Fruit fly (Drosophila melanogaster) whole organism, embryonic: ENCODE data around the gene Rpp14a.
A peak's percentile ranks its signal among the peaks of the same experiment; 100 is the strongest.

Experiments used
- ATbp ChIP-seq: fragments of 200-800 bp; sonication (Bioruptor generic); optimal IDR thresholded peaks from 2 replicates; lab custom pipeline; 2017; ENCODE audit warnings: missing biosample characterization, mild to moderate bottlenecking, missing genetic modification characterization, missing genetic modification reagents
- Bgb ChIP-seq: fragments of 200-800 bp; sonication (Bioruptor generic); IDR thresholded peaks from 2 replicates; pipeline ENCODE4 v1.3.6; 2022; ENCODE audit warnings: missing biosample characterization, missing genetic modification characterization; ENCODE audit not compliant: partially characterized antibody
- CG10462 ChIP-seq: fragments of 200-800 bp; sonication (Bioruptor generic); optimal IDR thresholded peaks from 2 replicates; lab custom pipeline; 2016; ENCODE audit warnings: missing biosample characterization, missing genetic modification characterization
- CG10565 ChIP-seq: fragments of 200-800 bp; sonication (Bioruptor generic); optimal IDR thresholded peaks from 3 replicates; lab custom pipeline; 2016; ENCODE audit warnings: missing biosample characterization, mild to moderate bottlenecking, missing genetic modification characterization
- CG10654 ChIP-seq: fragments of 200-800 bp; sonication (Bioruptor generic); optimal IDR thresholded peaks from 2 replicates; lab custom pipeline; 2016; ENCODE audit warnings: missing biosample characterization, missing genetic modification characterization
- CG10979 ChIP-seq: fragments of 200-800 bp; sonication (Bioruptor generic); optimal IDR thresholded peaks from 2 replicates; lab custom pipeline; 2018; ENCODE audit warnings: missing biosample characterization, mild to moderate bottlenecking, missing genetic modification characterization, moderate library complexity
- CG13123 ChIP-seq: fragments of 200-800 bp; sonication (Bioruptor generic); optimal IDR thresholded peaks from 2 replicates; lab custom pipeline; 2016; ENCODE audit warnings: missing biosample characterization, missing genetic modification characterization
- CG15011 ChIP-seq: fragments of 200-800 bp; sonication (Bioruptor generic); optimal IDR thresholded peaks from 3 replicates; lab custom pipeline; 2018; ENCODE audit warnings: missing biosample characterization, mild to moderate bottlenecking, missing genetic modification characterization
- CG1832 ChIP-seq: fragments of 200-800 bp; sonication (Bioruptor generic); optimal IDR thresholded peaks from 2 replicates; lab custom pipeline; 2017; ENCODE audit warnings: missing biosample characterization, mild to moderate bottlenecking, missing genetic modification characterization, inconsistent platforms
- CG2678 ChIP-seq: fragments of 200-800 bp; sonication (Bioruptor generic); optimal IDR thresholded peaks from 3 replicates; lab custom pipeline; 2019; ENCODE audit warnings: missing biosample characterization, mild to moderate bottlenecking, missing genetic modification characterization, moderate library complexity
- CG2712 ChIP-seq: fragments of 200-800 bp; optimal IDR thresholded peaks from 3 replicates; lab custom pipeline; 2019; ENCODE audit warnings: missing biosample characterization, mild to moderate bottlenecking, missing genetic modification characterization, moderate library complexity
- CG34422 ChIP-seq: fragments of 200-800 bp; sonication (Bioruptor generic); IDR thresholded peaks from 3 replicates; pipeline ENCODE4 v1.3.6; 2022; ENCODE audit warnings: missing biosample characterization, missing genetic modification characterization
- CG42726 ChIP-seq: fragments of 200-800 bp; sonication (Bioruptor generic); IDR thresholded peaks from 2 replicates; pipeline ENCODE4 v1.3.6; 2022; ENCODE audit warnings: missing biosample characterization, missing genetic modification characterization; ENCODE audit not compliant: partially characterized antibody
- CG4404 ChIP-seq: fragments of 200-800 bp; sonication (Bioruptor generic); IDR thresholded peaks from 2 replicates; pipeline ENCODE4 v1.3.6; 2022; ENCODE audit warnings: missing biosample characterization, missing genetic modification characterization
- CG4617 ChIP-seq: fragments of 200-800 bp; sonication (Bioruptor generic); optimal IDR thresholded peaks from 3 replicates; lab custom pipeline; 2016; ENCODE audit warnings: missing biosample characterization, missing genetic modification characterization, borderline replicate concordance
- CG7786 ChIP-seq: fragments of 200-800 bp; sonication (Bioruptor generic); optimal IDR thresholded peaks from 2 replicates; lab custom pipeline; 2016; ENCODE audit warnings: missing biosample characterization, missing genetic modification characterization
- CG9215 ChIP-seq: fragments of 200-800 bp; sonication (Bioruptor generic); IDR thresholded peaks from 2 replicates; pipeline ENCODE4 v1.3.6; 2022; ENCODE audit warnings: missing biosample characterization, missing genetic modification characterization
- Eip74EF ChIP-seq, 2 experiments: fragments of 200-800 bp in 1 of 2; fragments of >200 bp in 1 of 2; sonication (Bioruptor generic) in 1 of 2; optimal IDR thresholded peaks; 2 replicates each; lab custom pipeline; 2017 to 2019; ENCODE audit warnings: missing biosample characterization in 2 of 2, missing genetic modification characterization in 2 of 2, mild to moderate bottlenecking in 1 of 2, moderate library complexity in 1 of 2
- Hr3 ChIP-seq: fragments of 200-800 bp; sonication (Bioruptor generic); optimal IDR thresholded peaks from 3 replicates; lab custom pipeline; 2016; ENCODE audit warnings: missing biosample characterization, missing genetic modification characterization
- Kr ChIP-seq: fragments of 200-800 bp; sonication (Bioruptor generic); optimal IDR thresholded peaks from 2 replicates; lab custom pipeline; 2017; ENCODE audit warnings: missing biosample characterization, mild to moderate bottlenecking, missing genetic modification characterization
- Lim3 ChIP-seq: fragments of 200-800 bp; sonication (Bioruptor generic); IDR thresholded peaks from 2 replicates; pipeline ENCODE4 v1.3.6; 2022; ENCODE audit warnings: missing biosample characterization, missing genetic modification characterization
- Meics ChIP-seq: fragments of 200-800 bp; sonication (Bioruptor generic); optimal IDR thresholded peaks from 2 replicates; lab custom pipeline; 2017; ENCODE audit warnings: missing biosample characterization, mild to moderate bottlenecking, missing genetic modification characterization
- Mes4 ChIP-seq: fragments of 200-800 bp; sonication (Bioruptor generic); optimal IDR thresholded peaks from 2 replicates; lab custom pipeline; 2016; ENCODE audit warnings: missing biosample characterization, missing genetic modification characterization
- Mrtf ChIP-seq: fragments of 200-800 bp; sonication (Bioruptor generic); IDR thresholded peaks from 3 replicates; pipeline ENCODE4 v1.3.6; 2022; ENCODE audit warnings: missing biosample characterization, missing genetic modification characterization
- Nf-YA ChIP-seq: fragments of 200-800 bp; sonication (Bioruptor generic); IDR thresholded peaks from 2 replicates; pipeline ENCODE4 v1.3.6; 2022; ENCODE audit warnings: missing biosample characterization, missing genetic modification characterization
- Ravus ChIP-seq: fragments of 200-800 bp; sonication (Bioruptor generic); IDR thresholded peaks from 2 replicates; pipeline ENCODE4 v1.3.6; 2022; ENCODE audit warnings: missing biosample characterization, missing genetic modification characterization
- Ssrp ChIP-seq: fragments of 200-800 bp; sonication (Bioruptor generic); optimal IDR thresholded peaks from 2 replicates; lab custom pipeline; 2018; ENCODE audit warnings: missing biosample characterization, mild to moderate bottlenecking, missing genetic modification characterization, moderate library complexity
- YL-1 ChIP-seq: fragments of 200-800 bp; sonication (Bioruptor generic); optimal IDR thresholded peaks from 3 replicates; lab custom pipeline; 2017; ENCODE audit warnings: missing biosample characterization, mild to moderate bottlenecking, missing genetic modification characterization
- ci ChIP-seq: fragments of 200-800 bp; sonication (Bioruptor generic); IDR thresholded peaks from 3 replicates; pipeline ENCODE4 v1.3.6; 2022; ENCODE audit warnings: missing biosample characterization, missing genetic modification characterization
- dm ChIP-seq: fragments of 200-800 bp; sonication (Bioruptor generic); optimal IDR thresholded peaks from 3 replicates; lab custom pipeline; 2016; ENCODE audit warnings: missing biosample characterization, missing genetic modification characterization
- dysf ChIP-seq: fragments of 200-800 bp; sonication (Bioruptor generic); IDR thresholded peaks from 3 replicates; pipeline ENCODE4 v1.3.6; 2022; ENCODE audit warnings: missing biosample characterization, missing genetic modification characterization
- en ChIP-seq: fragments of 200-800 bp; sonication (Bioruptor generic); optimal IDR thresholded peaks from 2 replicates; lab custom pipeline; 2016; ENCODE audit warnings: missing biosample characterization, missing genetic modification characterization
- eyg ChIP-seq: fragments of 200-800 bp; sonication (Bioruptor generic); optimal IDR thresholded peaks from 3 replicates; lab custom pipeline; 2016; ENCODE audit warnings: missing biosample characterization, missing genetic modification characterization
- gcm ChIP-seq: fragments of 200-800 bp; sonication (Bioruptor generic); optimal IDR thresholded peaks from 2 replicates; lab custom pipeline; 2019; ENCODE audit warnings: missing biosample characterization, mild to moderate bottlenecking, missing genetic modification characterization, moderate library complexity
- gt ChIP-seq: fragments of 200-800 bp; sonication (Bioruptor generic); IDR thresholded peaks from 2 replicates; pipeline ENCODE4 v1.3.6; 2022; ENCODE audit warnings: missing biosample characterization, missing genetic modification characterization
- ham ChIP-seq: fragments of 200-800 bp; sonication (Bioruptor generic); IDR thresholded peaks from 2 replicates; pipeline ENCODE4 v1.3.6; 2022; ENCODE audit warnings: missing biosample characterization, missing genetic modification characterization
- hth ChIP-seq: fragments of >200 bp; optimal IDR thresholded peaks from 2 replicates; lab custom pipeline; 2017; ENCODE audit warnings: inconsistent platforms
- insv ChIP-seq, 2 experiments: fragments of 200-800 bp; sonication (Bioruptor generic); optimal IDR thresholded peaks; 3 replicates each; lab custom pipeline; 2016 to 2018; ENCODE audit warnings: missing biosample characterization in 2 of 2, missing genetic modification characterization in 2 of 2
- jumu ChIP-seq: fragments of 200-800 bp; sonication (Bioruptor generic); optimal IDR thresholded peaks from 3 replicates; lab custom pipeline; 2016; ENCODE audit warnings: missing biosample characterization, missing genetic modification characterization
- klu ChIP-seq: fragments of 200-800 bp; sonication (Bioruptor generic); IDR thresholded peaks from 2 replicates; pipeline ENCODE4 v1.3.6; 2022; ENCODE audit warnings: missing biosample characterization, missing genetic modification characterization
- lmd ChIP-seq: fragments of 200-800 bp; sonication (Bioruptor generic); IDR thresholded peaks from 2 replicates; pipeline ENCODE4 v1.3.6; 2022; ENCODE audit warnings: missing biosample characterization, missing genetic modification characterization
- lola ChIP-seq, 3 experiments: fragments of >200 bp in 2 of 3; fragments of 200-800 bp in 1 of 3; sonication (Bioruptor generic) in 1 of 3; optimal IDR thresholded peaks; 2 replicates each; lab custom pipeline; 2017 to 2019; ENCODE audit warnings: missing biosample characterization in 3 of 3, missing genetic modification characterization in 3 of 3, mild to moderate bottlenecking in 1 of 3, moderate library complexity in 1 of 3
- nom ChIP-seq: fragments of 200-800 bp; sonication (Bioruptor generic); optimal IDR thresholded peaks from 2 replicates; lab custom pipeline; 2017; ENCODE audit warnings: missing biosample characterization, missing genetic modification characterization, mild to moderate bottlenecking, moderate library complexity, missing genetic modification reagents
- org-1 ChIP-seq: fragments of 200-800 bp; sonication (Bioruptor generic); optimal IDR thresholded peaks from 2 replicates; lab custom pipeline; 2017; ENCODE audit warnings: missing biosample characterization, missing genetic modification characterization
- otp ChIP-seq: fragments of 200-800 bp; sonication (Bioruptor generic); IDR thresholded peaks from 3 replicates; pipeline ENCODE4, ENCODE4 v1.3.6; 2022; ENCODE audit warnings: missing biosample characterization, missing genetic modification characterization
- sc ChIP-seq, 3 experiments: fragments of >200 bp in 2 of 3; fragments of 200-800 bp in 1 of 3; sonication (Bioruptor generic) in 1 of 3; optimal IDR thresholded peaks; 2 replicates in 2 of 3; 3 replicates in 1 of 3; lab custom pipeline; 2017; ENCODE audit warnings: mild to moderate bottlenecking in 1 of 3, missing biosample characterization in 1 of 3, missing genetic modification characterization in 1 of 3, missing genetic modification reagents in 1 of 3
- sima ChIP-seq: fragments of 200-800 bp; sonication (Bioruptor generic); optimal IDR thresholded peaks from 2 replicates; lab custom pipeline; 2016; ENCODE audit warnings: missing biosample characterization, missing genetic modification characterization
- yki ChIP-seq: fragments of >200 bp; optimal IDR thresholded peaks from 3 replicates; lab custom pipeline; 2018

The Rpp14a gene

DNA sequence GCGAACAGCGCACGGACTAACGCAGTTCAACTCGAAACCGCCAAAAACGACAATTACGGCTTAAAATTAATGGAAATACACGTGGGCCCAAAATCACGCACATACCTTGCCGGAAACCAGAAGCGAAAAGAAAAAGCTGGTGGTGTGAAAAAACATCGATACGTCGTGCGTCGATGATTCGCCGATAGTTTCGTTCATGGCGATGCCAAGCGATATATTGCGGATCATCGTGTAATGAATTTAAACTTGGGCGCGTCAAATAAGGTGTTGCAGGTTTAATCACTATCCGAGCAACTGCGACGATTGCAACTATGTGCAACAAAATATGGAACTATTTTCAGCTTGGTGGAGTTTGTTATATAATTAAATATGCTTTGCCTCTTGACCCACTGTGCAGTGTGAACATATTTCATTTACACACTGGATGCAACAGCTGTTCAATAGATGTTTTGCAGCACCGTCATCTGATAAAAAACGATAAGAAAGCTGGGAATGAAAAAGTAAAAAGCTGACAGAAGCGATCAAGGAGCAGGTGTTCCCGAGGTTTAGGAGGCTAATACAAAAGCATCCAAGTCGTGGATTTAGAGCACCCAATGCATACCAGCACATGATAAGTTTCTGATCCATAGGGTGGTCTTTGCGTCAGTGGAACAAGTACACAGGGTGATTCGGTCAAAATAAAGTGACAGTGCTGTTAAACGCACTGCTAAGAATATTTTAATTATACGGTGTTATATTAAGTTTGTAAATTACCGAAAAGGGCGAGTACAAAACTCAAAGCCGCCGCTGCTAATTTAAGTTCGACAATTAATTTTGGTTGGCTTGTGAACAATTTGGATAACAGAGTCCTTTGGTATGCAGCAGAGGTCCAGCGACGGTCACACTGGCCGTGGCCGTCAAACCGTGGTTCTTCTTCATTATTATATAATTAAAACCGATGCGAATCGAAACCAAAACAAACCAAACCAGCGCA, 10.3 kb upstream of the Rpp14a start, which contains the start of the genes RpL32 and CG7943 (continued):
- TF ChIP-seq lola (GFP tag; optimal IDR thresholded peaks at IDR 0.05; lab: Kevin White, UChicago) (peak in 1 of 3 experiments; percentile 70), CG10462 (peak; percentile 56), Nf-YA (GFP tag; lab: Robert Waterston, UW) (peak; percentile 86), Ssrp (tag; lab: Kevin White, UChicago) (peak; percentile 82), sc (optimal IDR thresholded peaks at IDR 0.05; lab: Kevin White, UChicago) (no peak), sc (GFP tag; optimal IDR thresholded peaks at IDR 0.05; lab: Kevin White, UChicago) (peak; percentile 75), CG7786 (GFP tag; lab: Kevin White, UChicago) (peak; percentile 90), ci (peak; percentile 97), Mrtf (GFP tag; lab: Robert Waterston, UW) (peak; percentile 85), CG10979 (tag; lab: Kevin White, UChicago) (peak; percentile 88), en (GFP tag; lab: Kevin White, UChicago) (peak; percentile 90), CG34422 (peak; percentile 97), CG4617 (GFP tag; lab: Kevin White, UChicago) (peak; percentile 66), Kr (GFP tag; lab: Kevin White, UChicago) (peak; percentile 20), YL-1 (GFP tag; lab: Kevin White, UChicago) (peak; percentile 96), Lim3 (peak; percentile 83), Eip74EF (GFP tag; optimal IDR thresholded peaks at IDR 0.05; lab: Kevin White, UChicago) (peak in 1 of 2 experiments; percentile 65), hth (no peak), dysf (GFP tag; lab: Robert Waterston, UW) (peak; percentile 96), Hr3 (peak; percentile 89), dm (GFP tag; lab: Kevin White, UChicago) (peak; percentile 97), gcm (GFP tag; lab: Kevin White, UChicago) (peak; percentile 88), CG42726 (peak; percentile 100), CG10565 (GFP tag; lab: Kevin White, UChicago) (peak; percentile 90), ham (GFP tag; lab: Robert Waterston, UW) (peak; percentile 89), Bgb (GFP tag; lab: Robert Waterston, UW) (peak; percentile 100), Mes4 (GFP tag; lab: Kevin White, UChicago) (peak; percentile 96), klu (GFP tag; lab: Robert Waterston, UW) (peak; percentile 88), CG2712 (tag; lab: Kevin White, UChicago) (peak; percentile 92), Meics (GFP tag; lab: Kevin White, UChicago) (peak; percentile 97), sima (GFP tag; lab: Kevin White, UChicago) (peak; percentile 97), org-1 (GFP tag; lab: Kevin White, UChicago) (peak; percentile 90), CG4404 (peak; percentile 93), gt (GFP tag; lab: Robert Waterston, UW) (peak; percentile 82), nom (GFP tag; lab: Kevin White, UChicago) (peak; percentile 85), lmd (GFP tag; lab: Robert Waterston, UW) (peak; percentile 95), yki (lab: Kevin White, UChicago) (no peak), otp (GFP tag; lab: Robert Waterston, UW) (peak; percentile 91; the same call in 2 of the 3 replicates), CG13123 (GFP tag; lab: Kevin White, UChicago) (peak; percentile 83), Ravus (GFP tag; lab: Robert Waterston, UW) (peak; percentile 78), CG15011 (GFP tag; lab: Kevin White, UChicago) (peak; percentile 91), eyg (GFP tag; lab: Kevin White, UChicago) (peak; percentile 96), jumu (GFP tag; lab: Kevin White, UChicago) (peak; percentile 97), CG2678 (tag; lab: Kevin White, UChicago) (peak; percentile 92), CG9215 (GFP tag; lab: Robert Waterston, UW) (peak; percentile 92), CG10654 (GFP tag; lab: Kevin White, UChicago) (peak; percentile 95), insv (GFP tag; optimal IDR thresholded peaks at IDR 0.05; lab: Kevin White, UChicago) (peak in 1 of 2 experiments; percentile 74), CG1832 (GFP tag; lab: Kevin White, UChicago) (no peak), ATbp (GFP tag; lab: Kevin White, UChicago) (peak; percentile 83)
